Worm (Caenorhabditis elegans): Measurements from ENCODE around the gene F13E9.16.

Gene F13E9.16

DNA sequence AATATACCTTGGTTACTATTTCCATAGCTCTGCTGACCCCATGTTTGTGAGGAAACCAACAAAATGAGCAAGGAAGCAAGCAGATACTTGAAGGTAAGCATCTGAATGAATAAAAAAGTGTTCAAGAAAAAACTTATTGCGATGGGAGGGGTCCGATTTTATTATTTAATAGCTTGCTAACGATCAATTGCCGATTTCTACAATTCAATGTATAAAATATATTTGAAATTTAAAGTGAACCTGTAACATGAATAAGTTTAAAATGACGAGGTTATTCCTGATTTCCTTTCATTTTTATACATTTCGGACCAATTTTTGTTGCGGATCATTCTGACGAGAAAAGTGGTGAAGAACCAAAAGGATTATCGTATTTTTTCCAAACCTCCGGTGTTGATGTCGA lies 9.3 kb upstream of the F13E9.16 start, which contains the start of gene srlf-13:
Gene srlf-13, minus strand, starts transcription at position 101 of the 400 bp plus-strand sequence.
- no peak for TF ChIP-seq lim-6 (tag; optimal IDR thresholded peaks at IDR 0.05)

DNA sequence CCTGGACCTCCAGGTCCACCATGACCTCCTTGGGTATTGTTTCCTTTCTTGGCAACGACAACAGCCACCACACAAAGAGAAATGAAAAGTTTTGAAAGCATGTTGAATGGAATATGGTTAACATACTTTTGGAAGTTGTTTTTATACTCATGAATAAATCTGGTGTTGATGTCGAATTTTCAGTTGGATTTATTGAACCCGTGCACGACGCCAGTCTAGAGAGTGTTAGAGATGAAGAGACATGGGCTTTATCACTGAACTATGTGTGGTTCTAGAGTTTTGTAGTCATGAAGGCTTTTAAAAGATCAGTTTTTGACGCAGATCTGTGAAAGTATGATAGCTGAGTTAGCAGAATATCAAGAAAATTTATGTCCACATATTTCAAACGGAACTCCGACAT lies 7.1 kb upstream of the F13E9.16 start, which contains the start of gene srlf-14:
Gene srlf-14, minus strand, starts transcription at position 101 of the 400 bp plus-strand sequence.
- TF ChIP-seq ceh-24 (tag; optimal IDR thresholded peaks at IDR 0.05) (no peak), nfya-1 (tag; optimal IDR thresholded peaks at IDR 0.05) (no peak), K09A11.1 (tag; optimal IDR thresholded peaks at IDR 0.05; ENCODE audit: insufficient read depth) (no peak), pag-3 (tag; optimal IDR thresholded peaks at IDR 0.05; ENCODE audit: borderline replicate concordance) (no peak), elt-2 (tag; optimal IDR thresholded peaks at IDR 0.05) (no peak), eyg-1 (tag; optimal IDR thresholded peaks at IDR 0.05) (no peak), hlh-13 (GFP tag; optimal IDR thresholded peaks at IDR 0.05) (no peak), fkh-10 (GFP tag; optimal IDR thresholded peaks at IDR 0.05) (no peak), ttx-3 (tag; optimal IDR thresholded peaks at IDR 0.05) (no peak), unc-3 (GFP tag; conservative IDR thresholded peaks at IDR 0.05) (no peak), unc-3 (tag; optimal IDR thresholded peaks at IDR 0.05) (no peak), pax-1 (tag; optimal IDR thresholded peaks at IDR 0.05) (no peak), elt-4 (tag; optimal IDR thresholded peaks at IDR 0.05) (no peak), sox-2 (GFP tag; IDR thresholded peaks at IDR 0.05) (no peak), ceh-45 (GFP tag; IDR thresholded peaks at IDR 0.05) (no peak), ceh-31 (tag; optimal IDR thresholded peaks at IDR 0.05) (no peak)

DNA sequence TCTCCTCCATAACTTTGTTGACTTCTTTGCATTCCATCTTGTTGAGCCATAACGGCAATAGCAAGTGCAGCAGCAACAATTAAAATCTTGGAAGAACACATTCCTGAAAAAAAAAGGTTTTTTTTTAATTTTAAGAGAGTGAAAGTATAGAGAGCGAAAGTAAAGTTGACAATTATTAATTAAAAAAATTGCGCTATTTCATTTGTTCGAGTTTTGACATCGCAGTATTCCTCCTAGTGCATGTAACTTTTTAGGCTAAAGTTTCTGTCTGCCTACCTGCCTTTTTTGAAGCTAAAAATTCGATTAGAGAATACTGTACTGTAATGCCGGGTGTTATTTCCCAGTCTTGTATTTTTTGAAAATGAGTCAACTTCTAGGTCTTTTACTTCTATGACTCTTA lies 4.8 kb upstream of the F13E9.16 start, which contains the start of gene srlf-12:
Gene srlf-12, minus strand, starts transcription at position 101 of the 400 bp plus-strand sequence.
- TF ChIP-seq mec-3 (tag; optimal IDR thresholded peaks at IDR 0.05; ENCODE audit: borderline replicate concordance) (no peak), che-1 (tag; optimal IDR thresholded peaks at IDR 0.05) (no peak), ceh-31 (tag; optimal IDR thresholded peaks at IDR 0.05) (no peak), K02D7.2 (tag; optimal IDR thresholded peaks at IDR 0.05) (no peak), ztf-16 (tag; optimal IDR thresholded peaks at IDR 0.05) (no peak), odd-2 (tag; optimal IDR thresholded peaks at IDR 0.05) (no peak), ceh-48 (tag; optimal IDR thresholded peaks at IDR 0.05) (no peak), nhr-232 (tag; optimal IDR thresholded peaks at IDR 0.05) (no peak), T23F11.4 (GFP tag; optimal IDR thresholded peaks at IDR 0.05) (no peak), tbx-2 (tag; optimal IDR thresholded peaks at IDR 0.05) (no peak), hlh-8 (tag; optimal IDR thresholded peaks at IDR 0.05) (no peak), Y22D7AL.16 (tag; optimal IDR thresholded peaks at IDR 0.05) (no peak), hlh-13 (GFP tag; optimal IDR thresholded peaks at IDR 0.05) (no peak), nhr-11 (tag; optimal IDR thresholded peaks at IDR 0.05) (no peak), ceh-18 (tag; optimal IDR thresholded peaks at IDR 0.05) (no peak), sox-2 (GFP tag; IDR thresholded peaks at IDR 0.05) (no peak), hlh-15 (tag; optimal IDR thresholded peaks at IDR 0.05) (no peak)

ce11 chrIV:10889820-10890462 lies 2.8 kb upstream of the F13E9.16 start, which contains the start of gene F13E9.15:
Gene F13E9.15 (minus strand): TSS chrIV:10889870.
- TF ChIP-seq ceh-19 (GFP tag; optimal IDR thresholded peaks at IDR 0.05) (no peak), sox-2 (GFP tag; IDR thresholded peaks at IDR 0.05) (no peak), elt-4 (tag; optimal IDR thresholded peaks at IDR 0.05) (no peak), dve-1 (tag; optimal IDR thresholded peaks at IDR 0.05) (no peak)

- TF ChIP-seq unc-42 (tag; optimal IDR thresholded peaks at IDR 0.05) (no peak), hlh-15 (tag; optimal IDR thresholded peaks at IDR 0.05) (no peak), pqm-1 (tag; optimal IDR thresholded peaks at IDR 0.05) (no peak), nfya-1 (tag; optimal IDR thresholded peaks at IDR 0.05) (no peak), ceh-6 (GFP tag; optimal IDR thresholded peaks at IDR 0.05) (no peak), fax-1 (tag; optimal IDR thresholded peaks at IDR 0.05) (no peak), ceh-34 (tag; optimal IDR thresholded peaks at IDR 0.05) (no peak)
Observed at ce11 chrIV:10885915-10886314, 1.3 kb downstream of the F13E9.16 start, which contains the start of gene srlf-11. Gene srlf-11 (minus strand): TSS chrIV:10886015.

Measured in whole organism, late embryonic.